Worm (Caenorhabditis elegans): ENCODE results near the gene del-6.

DNA sequence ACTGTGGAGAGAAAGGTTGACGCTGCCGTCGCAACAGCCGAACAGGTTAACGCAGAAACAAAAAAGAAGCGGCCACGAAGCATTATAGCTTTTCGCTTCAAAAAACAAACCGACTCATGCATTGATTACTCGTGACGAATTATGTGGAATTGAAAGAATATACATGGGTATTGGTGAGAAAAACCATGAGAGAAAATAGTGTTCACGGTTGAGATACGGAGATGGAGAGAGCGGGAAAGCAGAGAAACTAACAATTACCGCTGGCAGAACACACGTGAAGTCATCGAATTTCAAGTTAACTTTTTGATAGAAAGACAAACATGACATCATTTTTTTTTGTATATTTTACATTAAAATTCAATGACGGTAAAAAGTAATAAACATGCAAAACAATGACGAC, 37.4 kb upstream of the del-6 start:
- peak; percentile 20 for TF ChIP-seq W03F9.2 (tag; optimal IDR thresholded peaks at IDR 0.05)
- TF ChIP-seq him-1 (tag; optimal IDR thresholded peaks at IDR 0.05) = no peak
- TF ChIP-seq dao-5 (tag; optimal IDR thresholded peaks at IDR 0.05) = no peak

All from whole organism, L4/young adult.